Fruit fly (Drosophila melanogaster) whole organism, wandering third instar larva: ENCODE data around the gene RabX4.

Experiments used
- Abd-B ChIP-seq: fragments of >200 bp; optimal IDR thresholded peaks from 2 replicates; lab custom pipeline; 2017; ENCODE audit warnings: missing biosample characterization, missing genetic modification characterization
- CG32264 ChIP-seq: fragments of 200-800 bp; sonication (Bioruptor generic); optimal IDR thresholded peaks from 2 replicates; lab custom pipeline; 2016; ENCODE audit warnings: missing biosample characterization, missing genetic modification characterization
- CG9705 ChIP-seq: fragments of 200-800 bp; sonication (Bioruptor generic); optimal IDR thresholded peaks from 2 replicates; lab custom pipeline; 2018; ENCODE audit warnings: missing biosample characterization, mild to moderate bottlenecking, missing genetic modification characterization
- CrebA ChIP-seq: fragments of 200-800 bp; sonication (Bioruptor generic); optimal IDR thresholded peaks from 2 replicates; lab custom pipeline; 2016; ENCODE audit warnings: missing biosample characterization, mild to moderate bottlenecking, missing genetic modification characterization, borderline replicate concordance
- Dfd ChIP-seq: fragments of >200 bp; optimal IDR thresholded peaks from 2 replicates; lab custom pipeline; 2017; ENCODE audit warnings: missing biosample characterization, missing genetic modification characterization
- Dif ChIP-seq: fragments of 200-275, 200-300 bp; sonication (Bioruptor generic); optimal IDR thresholded peaks from 2 replicates; lab custom pipeline; 2018; ENCODE audit warnings: missing biosample characterization, missing genetic modification characterization; ENCODE audit not compliant: partially characterized antibody
- GATAd ChIP-seq: sonication (Bioruptor generic); optimal IDR thresholded peaks from 2 replicates; lab custom pipeline; 2016; ENCODE audit warnings: missing biosample characterization, missing genetic modification characterization
- HLH106 ChIP-seq: fragments of 200-800 bp; optimal IDR thresholded peaks from 3 replicates; lab custom pipeline; 2019; ENCODE audit warnings: missing biosample characterization, mild to moderate bottlenecking, missing genetic modification characterization, moderate library complexity
- Hr78 ChIP-seq: fragments of >200 bp; optimal IDR thresholded peaks from 2 replicates; lab custom pipeline; 2017; ENCODE audit warnings: missing biosample characterization, missing genetic modification characterization
- Hr83 ChIP-seq: fragments of 200-300 bp; sonication (Bioruptor generic); optimal IDR thresholded peaks from 2 replicates; lab custom pipeline; 2016; ENCODE audit warnings: missing biosample characterization, mild to moderate bottlenecking, missing genetic modification characterization, moderate library complexity; ENCODE audit not compliant: poor library complexity, severe bottlenecking
- Jra ChIP-seq: sonication (Bioruptor generic); optimal IDR thresholded peaks from 2 replicates; lab custom pipeline; 2016; ENCODE audit warnings: missing biosample characterization, missing genetic modification characterization
- Mio ChIP-seq: sonication (Bioruptor generic); optimal IDR thresholded peaks from 2 replicates; lab custom pipeline; 2016; ENCODE audit warnings: missing biosample characterization, missing genetic modification characterization
- Myc ChIP-seq: fragments of >200 bp; optimal IDR thresholded peaks from 2 replicates; lab custom pipeline; 2017
- N ChIP-seq: fragments of >200 bp; optimal IDR thresholded peaks from 2 replicates; lab custom pipeline; 2018; ENCODE audit warnings: missing biosample characterization, missing external identifiers, missing genetic modification characterization
- OdsH ChIP-seq: fragments of 200-800 bp; sonication (Bioruptor generic); optimal IDR thresholded peaks from 2 replicates; lab custom pipeline; 2016; ENCODE audit warnings: missing biosample characterization, mild to moderate bottlenecking, missing genetic modification characterization
- Rel ChIP-seq, 2 experiments: fragments of 200-800 bp; sonication (Bioruptor generic) in 1 of 2; optimal IDR thresholded peaks; 2 replicates in 1 of 2; 3 replicates in 1 of 2; lab custom pipeline; 2016 to 2019; ENCODE audit warnings: mild to moderate bottlenecking in 2 of 2, missing biosample characterization in 2 of 2, missing genetic modification characterization in 2 of 2, moderate library complexity in 1 of 2
- Sp1 ChIP-seq: fragments of 200-800 bp; sonication (Bioruptor generic); optimal IDR thresholded peaks from 3 replicates; lab custom pipeline; 2019; ENCODE audit warnings: missing biosample characterization, mild to moderate bottlenecking, missing genetic modification characterization, moderate library complexity
- Vsx2 ChIP-seq: fragments of 200-300, 225-300 bp; sonication (Bioruptor generic); optimal IDR thresholded peaks from 2 replicates; lab custom pipeline; 2018; ENCODE audit warnings: missing biosample characterization, missing genetic modification characterization; ENCODE audit not compliant: partially characterized antibody
- br ChIP-seq: fragments of 200-800 bp; sonication (Bioruptor generic); optimal IDR thresholded peaks from 2 replicates; lab custom pipeline; 2016; ENCODE audit warnings: missing biosample characterization, missing genetic modification characterization
- dl ChIP-seq, 2 experiments: fragments of 175-275, 200-275 bp in 1 of 2; fragments of 200-275 bp in 1 of 2; sonication (Bioruptor generic); optimal IDR thresholded peaks; lab custom pipeline; 2018; ENCODE audit warnings: mild to moderate bottlenecking in 2 of 2, missing biosample characterization in 2 of 2, missing genetic modification characterization in 2 of 2, moderate library complexity in 2 of 2; ENCODE audit not compliant: partially characterized antibody in 2 of 2, insufficient read depth in 1 of 2
- dmrt93B ChIP-seq: fragments of 200-800 bp; sonication (Bioruptor generic); optimal IDR thresholded peaks from 2 replicates; lab custom pipeline; 2018; ENCODE audit warnings: missing biosample characterization, mild to moderate bottlenecking, missing genetic modification characterization
- dsf ChIP-seq: sonication (Bioruptor generic); optimal IDR thresholded peaks from 2 replicates; lab custom pipeline; 2016; ENCODE audit warnings: missing biosample characterization, missing genetic modification characterization, borderline replicate concordance
- ey ChIP-seq: fragments of 200-800 bp; sonication (Bioruptor generic); optimal IDR thresholded peaks from 2 replicates; lab custom pipeline; 2016; ENCODE audit warnings: missing biosample characterization, missing genetic modification characterization
- fru ChIP-seq: fragments of 200-800 bp; sonication (Bioruptor generic); optimal IDR thresholded peaks from 3 replicates; lab custom pipeline; 2016; ENCODE audit warnings: missing biosample characterization, mild to moderate bottlenecking, missing genetic modification characterization
- h ChIP-seq: fragments of 200-800 bp; sonication (Bioruptor generic); optimal IDR thresholded peaks from 3 replicates; lab custom pipeline; 2016; ENCODE audit warnings: missing biosample characterization, mild to moderate bottlenecking, missing genetic modification characterization
- jim ChIP-seq: fragments of 175-275, 200-325 bp; sonication (Bioruptor generic); optimal IDR thresholded peaks from 2 replicates; lab custom pipeline; 2016; ENCODE audit warnings: missing biosample characterization, mild to moderate bottlenecking, missing genetic modification characterization
- psq ChIP-seq: fragments of 200-800 bp; sonication (Bioruptor generic); optimal IDR thresholded peaks from 3 replicates; lab custom pipeline; 2017; ENCODE audit warnings: missing biosample characterization, mild to moderate bottlenecking, missing genetic modification characterization, moderate library complexity
- rgr ChIP-seq: fragments of 200-800 bp; sonication (Bioruptor generic); optimal IDR thresholded peaks from 3 replicates; lab custom pipeline; 2016; ENCODE audit warnings: missing biosample characterization, mild to moderate bottlenecking, missing genetic modification characterization
- tai ChIP-seq: sonication (Bioruptor generic); optimal IDR thresholded peaks from 2 replicates; lab custom pipeline; 2016; ENCODE audit warnings: missing biosample characterization, missing genetic modification characterization
- usp ChIP-seq: fragments of >200 bp; optimal IDR thresholded peaks from 2 replicates; lab custom pipeline; 2017; ENCODE audit warnings: missing biosample characterization, missing genetic modification characterization
- woc ChIP-seq: sonication (Bioruptor generic); optimal IDR thresholded peaks from 2 replicates; lab custom pipeline; 2016; ENCODE audit warnings: missing biosample characterization, mild to moderate bottlenecking, missing genetic modification characterization

RabX4 gene

dm6 chr3R:24860316-24860826 is 32.2 kb upstream of the RabX4 start, which contains the start of gene CG13639:
Gene CG13639, minus strand, starts transcription at chr3R:24860366.
- TF ChIP-seq tai (GFP tag; lab: Kevin White, UChicago) (no peak), Mio (GFP tag; lab: Kevin White, UChicago) (no peak), psq (no peak), h (GFP tag; lab: Kevin White, UChicago) (peak; percentile 11), jim (GFP tag; lab: Kevin White, UChicago) (no peak)

- no peak for TF ChIP-seq fru
- TF ChIP-seq GATAd = no peak
- TF ChIP-seq psq = no peak
- no peak for TF ChIP-seq OdsH
- TF ChIP-seq ey (GFP tag; lab: Kevin White, UChicago) = no peak
- no peak for TF ChIP-seq HLH106
- no peak for TF ChIP-seq woc (GFP tag; lab: Kevin White, UChicago)
- no peak for TF ChIP-seq Vsx2 (GFP tag; lab: Kevin White, UChicago)
- no peak for TF ChIP-seq dmrt93B
- no peak for TF ChIP-seq rgr (GFP tag; lab: Kevin White, UChicago)
- TF ChIP-seq usp (GFP tag; lab: Kevin White, UChicago) = no peak
- TF ChIP-seq CrebA = no peak
- TF ChIP-seq Dif (GFP tag; lab: Kevin White, UChicago) = no peak
- no peak for TF ChIP-seq CG32264
- no peak for TF ChIP-seq N (GFP tag; lab: Kevin White, UChicago)
- TF ChIP-seq dsf (GFP tag; lab: Kevin White, UChicago) = no peak
- no peak for TF ChIP-seq h (GFP tag; lab: Kevin White, UChicago)
These were observed 31.5 kb upstream of the RabX4 start, which contains the start of gene ppk22 for dm6 chr3R:24859701-24860100. Gene ppk22, minus strand, starts transcription at chr3R:24859801.

- TF ChIP-seq h (GFP tag; lab: Kevin White, UChicago) = no peak
- no peak for TF ChIP-seq usp (GFP tag; lab: Kevin White, UChicago)
- TF ChIP-seq CG9705 (GFP tag; lab: Kevin White, UChicago) = no peak
- no peak for TF ChIP-seq dl (GFP tag; optimal IDR thresholded peaks at IDR 0.05; lab: Kevin White, UChicago; ENCODE audit: insufficient read depth in 1 of 2, partially characterized antibody in 2 of 2)
- no peak for TF ChIP-seq CrebA
- TF ChIP-seq Dif (GFP tag; lab: Kevin White, UChicago) = no peak
- TF ChIP-seq Myc (lab: Kevin White, UChicago) = no peak
- TF ChIP-seq Hr78 (GFP tag; lab: Kevin White, UChicago) = no peak
- TF ChIP-seq Sp1 = no peak
- TF ChIP-seq jim (GFP tag; lab: Kevin White, UChicago) = no peak
- no peak for TF ChIP-seq Dfd (GFP tag; lab: Kevin White, UChicago)
- no peak for TF ChIP-seq Hr83 (GFP tag; lab: Kevin White, UChicago)
- TF ChIP-seq Abd-B = no peak
- TF ChIP-seq psq = no peak
- no peak for TF ChIP-seq OdsH
- no peak for TF ChIP-seq Jra
- no peak for TF ChIP-seq dmrt93B
- no peak for TF ChIP-seq GATAd
- no peak for TF ChIP-seq br
- TF ChIP-seq, all 38 proteins: peak for 0
These were observed 29.2 kb upstream of the RabX4 start, which contains the start of gene CAH4 for dm6 chr3R:24857459-24857858. Gene CAH4, minus strand, starts transcription at chr3R:24857559.

DNA sequence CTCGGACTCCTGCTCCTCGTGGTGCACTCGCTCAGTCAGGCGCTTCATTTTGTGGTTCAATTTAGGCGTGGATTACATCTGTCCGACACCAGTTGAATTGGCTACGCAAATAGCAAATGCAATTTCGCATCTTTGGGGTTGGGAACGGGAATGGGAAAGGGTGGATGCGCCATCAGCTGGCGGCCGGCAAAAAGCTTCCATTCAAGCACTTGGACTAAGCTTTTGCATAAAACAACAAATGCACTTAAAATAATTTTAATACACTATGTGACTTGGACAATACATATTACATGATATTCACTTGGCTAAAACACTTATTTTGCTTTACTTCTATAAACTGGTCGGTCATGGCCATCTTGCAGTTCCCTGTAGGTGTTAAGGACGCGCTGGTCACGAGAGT is 27.9 kb upstream of the RabX4 start, which contains the start of gene HDAC11:
Gene HDAC11, minus strand, starts transcription at position 101 of the 400 bp plus-strand sequence.
- TF ChIP-seq dl (GFP tag; optimal IDR thresholded peaks at IDR 0.05; lab: Kevin White, UChicago; ENCODE audit: insufficient read depth in 1 of 2, partially characterized antibody in 2 of 2) (no peak), Dfd (GFP tag; lab: Kevin White, UChicago) (no peak)
- TF ChIP-seq, all 38 proteins: peak for 0

dm6 chr3R:24851429-24851828 is 23.2 kb upstream of the RabX4 start, which contains the start of gene Nct:
Gene Nct, plus strand, starts transcription at chr3R:24851601.
- no peak for TF ChIP-seq Dif (GFP tag; lab: Kevin White, UChicago)
- TF ChIP-seq Rel (GFP tag; optimal IDR thresholded peaks at IDR 0.05; lab: Kevin White, UChicago) = no peak
- peak; percentile 59 for TF ChIP-seq Rel (tag; optimal IDR thresholded peaks at IDR 0.05; lab: Kevin White, UChicago)
